Fruit fly (Drosophila melanogaster): ENCODE measurements around the gene CG13837.

CG13837 gene

dm6 chr3R:23056753-23057152 is 13.0 kb downstream of the CG13837 start:
- TF ChIP-seq Myc (optimal IDR thresholded peaks at IDR 0.05) (no peak), Sin3A (optimal IDR thresholded peaks at IDR 0.05) (no peak), h (optimal IDR thresholded peaks at IDR 0.05) (no peak), psq (optimal IDR thresholded peaks at IDR 0.05) (no peak), insv (optimal IDR thresholded peaks at IDR 0.05) (no peak)

dm6 chr3R:23057390-23057789 is 13.6 kb downstream of the CG13837 start:
- TF ChIP-seq h (optimal IDR thresholded peaks at IDR 0.05) = no peak
- no peak for TF ChIP-seq insv (optimal IDR thresholded peaks at IDR 0.05)
- TF ChIP-seq Myc (optimal IDR thresholded peaks at IDR 0.05) = no peak
- TF ChIP-seq Sin3A (optimal IDR thresholded peaks at IDR 0.05) = no peak
- TF ChIP-seq psq (optimal IDR thresholded peaks at IDR 0.05) = no peak
- TF ChIP-seq ttk (optimal IDR thresholded peaks at IDR 0.05) = no peak

- TF ChIP-seq psq (optimal IDR thresholded peaks at IDR 0.05) (no peak), h (optimal IDR thresholded peaks at IDR 0.05) (no peak), Sin3A (optimal IDR thresholded peaks at IDR 0.05) (no peak)
Measured at dm6 chr3R:23058858-23059257, 15.1 kb downstream of the CG13837 start, which contains the start of gene Ctns. TSS of gene Ctns (minus strand) at chr3R:23058958.

dm6 chr3R:23060166-23060565 is 16.4 kb downstream of the CG13837 start:
- TF ChIP-seq Sin3A (optimal IDR thresholded peaks at IDR 0.05) (no peak), ttk (optimal IDR thresholded peaks at IDR 0.05) (peak; percentile 92), Myc (optimal IDR thresholded peaks at IDR 0.05) (no peak), psq (optimal IDR thresholded peaks at IDR 0.05) (no peak), insv (optimal IDR thresholded peaks at IDR 0.05) (no peak), h (optimal IDR thresholded peaks at IDR 0.05) (no peak)

- TF ChIP-seq ttk (optimal IDR thresholded peaks at IDR 0.05) = no peak
- TF ChIP-seq Sin3A (optimal IDR thresholded peaks at IDR 0.05) = no peak
- TF ChIP-seq Myc (optimal IDR thresholded peaks at IDR 0.05) = no peak
- no peak for TF ChIP-seq psq (optimal IDR thresholded peaks at IDR 0.05)
- no peak for TF ChIP-seq insv (optimal IDR thresholded peaks at IDR 0.05)
- TF ChIP-seq h (optimal IDR thresholded peaks at IDR 0.05) = no peak
Measured at dm6 chr3R:23061209-23061608, 17.4 kb downstream of the CG13837 start, which contains the start of the genes sav and Ublcp1. TSS of gene sav (minus strand) at chr3R:23061304. TSS of gene Ublcp1 (plus strand) at chr3R:23061493.

dm6 chr3R:23067209-23067826 is 23.5 kb downstream of the CG13837 start, which contains the start of gene CG17111:
TSS of gene CG17111 (minus strand) at chr3R:23067259.
- TF ChIP-seq Sin3A (optimal IDR thresholded peaks at IDR 0.05) (no peak), Myc (optimal IDR thresholded peaks at IDR 0.05) (no peak), psq (optimal IDR thresholded peaks at IDR 0.05) (no peak), h (optimal IDR thresholded peaks at IDR 0.05) (no peak), insv (optimal IDR thresholded peaks at IDR 0.05) (no peak), ttk (optimal IDR thresholded peaks at IDR 0.05) (no peak)

- TF ChIP-seq h (optimal IDR thresholded peaks at IDR 0.05) (no peak), Myc (optimal IDR thresholded peaks at IDR 0.05) (no peak), Sin3A (optimal IDR thresholded peaks at IDR 0.05) (no peak)
Measured at dm6 chr3R:23074480-23074879, 30.7 kb downstream of the CG13837 start.

dm6 chr3R:23081265-23081664 is 37.5 kb downstream of the CG13837 start:
- TF ChIP-seq insv (optimal IDR thresholded peaks at IDR 0.05) (no peak), Myc (optimal IDR thresholded peaks at IDR 0.05) (no peak), psq (optimal IDR thresholded peaks at IDR 0.05) (no peak), Sin3A (optimal IDR thresholded peaks at IDR 0.05) (no peak), h (optimal IDR thresholded peaks at IDR 0.05) (no peak), ttk (optimal IDR thresholded peaks at IDR 0.05) (no peak)

dm6 chr3R:23088252-23088651 is 44.5 kb downstream of the CG13837 start:
- TF ChIP-seq h (optimal IDR thresholded peaks at IDR 0.05) (no peak), ttk (optimal IDR thresholded peaks at IDR 0.05) (no peak), psq (optimal IDR thresholded peaks at IDR 0.05) (no peak), Myc (optimal IDR thresholded peaks at IDR 0.05) (no peak), insv (optimal IDR thresholded peaks at IDR 0.05) (no peak), Sin3A (optimal IDR thresholded peaks at IDR 0.05) (no peak)

dm6 chr3R:23091586-23092228 is 47.9 kb downstream of the CG13837 start, which contains the start of the genes CG17110 and CG6726:
TSS of gene CG17110 (plus strand) at chr3R:23091724.
TSS of gene CG6726 (plus strand) at chr3R:23091724.
- TF ChIP-seq h (optimal IDR thresholded peaks at IDR 0.05) = no peak
- no peak for TF ChIP-seq Sin3A (optimal IDR thresholded peaks at IDR 0.05)
- no peak for TF ChIP-seq insv (optimal IDR thresholded peaks at IDR 0.05)
- no peak for TF ChIP-seq psq (optimal IDR thresholded peaks at IDR 0.05)
- TF ChIP-seq Myc (optimal IDR thresholded peaks at IDR 0.05) = no peak
- no peak for TF ChIP-seq ttk (optimal IDR thresholded peaks at IDR 0.05)
